Worm (Caenorhabditis elegans) whole organism, young adult: ENCODE results near the gene lec-3.
A peak's percentile ranks its signal among the peaks of the same experiment; 100 is the strongest.
"Not testable (repeated sequence)": the region's sequence is repeated elsewhere in the genome, so short reads cannot be mapped to it uniquely, and the experiment has no call there.

Experiments
- B0019.2 ChIP-seq: fragments of 200-800 bp; sonication (Bioruptor generic); conservative IDR thresholded peaks from 2 replicates; pipeline ENCODE4 v1.3.6; 2022; ENCODE audit warnings: missing genetic modification reagents, missing genetic modification characterization, missing compliant biosample characterization
- C06A6.2 ChIP-seq: fragments of 200-800 bp; sonication (Bioruptor generic); conservative IDR thresholded peaks from 2 replicates; pipeline ENCODE4 v1.3.6; 2022; ENCODE audit warnings: missing genetic modification characterization, missing compliant biosample characterization
- C17E4.6 ChIP-seq: fragments of 200-800 bp; sonication (Bioruptor generic); IDR thresholded peaks from 2 replicates; pipeline ENCODE4 v1.3.6; 2022; ENCODE audit warnings: missing genetic modification reagents, missing genetic modification characterization, missing compliant biosample characterization
- D2030.7 ChIP-seq: fragments of 200-800 bp; sonication (Bioruptor generic); IDR thresholded peaks from 2 replicates; pipeline ENCODE4 v1.3.6; 2022; ENCODE audit warnings: missing genetic modification reagents, missing genetic modification characterization, missing compliant biosample characterization
- F33H1.4 ChIP-seq: fragments of 200-800 bp; sonication (Bioruptor generic); IDR thresholded peaks from 2 replicates; pipeline ENCODE4 v1.3.6; 2022; ENCODE audit warnings: missing genetic modification reagents, missing genetic modification characterization, missing compliant biosample characterization
- F37B4.10 ChIP-seq: fragments of 200-800 bp; sonication (Bioruptor generic); IDR thresholded peaks from 2 replicates; pipeline ENCODE4 v1.3.6; 2022; ENCODE audit warnings: missing genetic modification characterization, missing compliant biosample characterization
- F39B2.1 ChIP-seq: fragments of 200-800 bp; sonication (Bioruptor generic); IDR thresholded peaks from 2 replicates; pipeline ENCODE4 v1.3.6; 2022; ENCODE audit warnings: missing genetic modification reagents, missing genetic modification characterization, missing compliant biosample characterization
- F52B5.7 ChIP-seq: sonication (generic microtip); optimal IDR thresholded peaks from 2 replicates; lab custom pipeline; 2016; ENCODE audit warnings: mild to moderate bottlenecking, missing genetic modification characterization, missing compliant biosample characterization
- K11D2.4 ChIP-seq: fragments of 200-800 bp; sonication (Bioruptor generic); IDR thresholded peaks from 2 replicates; pipeline ENCODE4 v1.3.6; 2022; ENCODE audit warnings: missing genetic modification reagents, missing genetic modification characterization, missing compliant biosample characterization
- T07F8.4 ChIP-seq: sonication (generic microtip); optimal IDR thresholded peaks from 2 replicates; lab custom pipeline; 2016; ENCODE audit warnings: mild to moderate bottlenecking, missing genetic modification characterization, moderate library complexity, missing compliant biosample characterization
- Y95B8A.8 ChIP-seq: fragments of 200-800 bp; sonication (Bioruptor generic); IDR thresholded peaks from 2 replicates; pipeline ENCODE4 v1.3.6; 2022; ENCODE audit warnings: missing genetic modification reagents, missing genetic modification characterization, missing compliant biosample characterization
- aptf-2 ChIP-seq: fragments of 200-800 bp; sonication (Bioruptor generic); conservative IDR thresholded peaks from 2 replicates; pipeline ENCODE4 v1.3.6; 2022; ENCODE audit warnings: missing genetic modification reagents, missing genetic modification characterization, missing compliant biosample characterization
- attf-5 ChIP-seq: fragments of 200-800 bp; sonication (Bioruptor generic); optimal IDR thresholded peaks from 2 replicates; lab custom pipeline; 2018; ENCODE audit warnings: mild to moderate bottlenecking, missing genetic modification characterization, missing compliant biosample characterization
- attf-6 ChIP-seq: fragments of 200-800 bp; sonication (Bioruptor generic); IDR thresholded peaks from 2 replicates; pipeline ENCODE4 v1.3.6; 2022; ENCODE audit warnings: missing genetic modification reagents, missing genetic modification characterization, missing compliant biosample characterization
- bed-2 ChIP-seq: fragments of 200-800 bp; sonication (Bioruptor generic); IDR thresholded peaks from 2 replicates; pipeline ENCODE4 v1.3.6; 2022; ENCODE audit warnings: missing genetic modification reagents, missing genetic modification characterization, missing compliant biosample characterization
- cebp-2 ChIP-seq: fragments of 200-800 bp; sonication (Bioruptor generic); IDR thresholded peaks from 2 replicates; pipeline ENCODE4 v1.3.6; 2022; ENCODE audit warnings: missing genetic modification characterization, missing compliant biosample characterization
- ceh-100 ChIP-seq: fragments of 200-800 bp; sonication (Bioruptor generic); IDR thresholded peaks from 2 replicates; pipeline ENCODE4 v1.3.6; 2022; ENCODE audit warnings: missing genetic modification reagents, missing genetic modification characterization, missing compliant biosample characterization
- ceh-27 ChIP-seq: fragments of 200-800 bp; sonication (Bioruptor generic); optimal IDR thresholded peaks from 2 replicates; lab custom pipeline; 2018; ENCODE audit warnings: mild to moderate bottlenecking, missing genetic modification characterization, moderate library complexity, missing compliant biosample characterization
- ceh-40 ChIP-seq: fragments of 200-800 bp; sonication (Bioruptor generic); IDR thresholded peaks from 2 replicates; pipeline ENCODE4 v1.3.6; 2022; ENCODE audit warnings: missing genetic modification characterization, missing compliant biosample characterization
- die-1 ChIP-seq: sonication (generic microtip); optimal IDR thresholded peaks from 2 replicates; lab custom pipeline; 2016; ENCODE audit warnings: missing genotype, mild to moderate bottlenecking, missing genetic modification characterization, missing compliant biosample characterization
- dpff-1 ChIP-seq: sonication (generic microtip); optimal IDR thresholded peaks from 2 replicates; lab custom pipeline; 2017; ENCODE audit warnings: mild to moderate bottlenecking, missing genetic modification characterization, missing compliant biosample characterization
- egl-18 ChIP-seq: fragments of 200-800 bp; sonication (Bioruptor generic); IDR thresholded peaks from 2 replicates; pipeline ENCODE4 v1.3.6; 2022; ENCODE audit warnings: missing genetic modification reagents, missing genetic modification characterization, missing compliant biosample characterization
- egrh-3 ChIP-seq: fragments of 200-800 bp; sonication (Bioruptor generic); IDR thresholded peaks from 2 replicates; pipeline ENCODE4 v1.3.6; 2022; ENCODE audit warnings: missing genetic modification reagents, missing genetic modification characterization, missing compliant biosample characterization
- ekl-4 ChIP-seq: fragments of 200-800 bp; sonication (Bioruptor generic); IDR thresholded peaks from 2 replicates; pipeline ENCODE4 v1.3.6; 2022; ENCODE audit warnings: missing genetic modification reagents, missing genetic modification characterization, missing compliant biosample characterization
- hlh-26 ChIP-seq: fragments of 200-800 bp; sonication (Bioruptor generic); conservative IDR thresholded peaks from 2 replicates; pipeline ENCODE4 v1.3.6; 2022; ENCODE audit warnings: missing genetic modification reagents, missing genetic modification characterization, missing compliant biosample characterization
- hrde-1 ChIP-seq: sonication (generic microtip); optimal IDR thresholded peaks from 2 replicates; lab custom pipeline; 2016; ENCODE audit warnings: missing genetic modification characterization, mild to moderate bottlenecking, missing compliant biosample characterization, moderate library complexity, missing genotype, missing genetic modification reagents, borderline replicate concordance
- let-526 ChIP-seq: fragments of 200-800 bp; sonication (Bioruptor generic); IDR thresholded peaks from 2 replicates; pipeline ENCODE4 v1.3.6; 2022; ENCODE audit warnings: missing genetic modification reagents, missing genetic modification characterization, missing compliant biosample characterization
- let-607 ChIP-seq, 2 experiments: fragments of 200-800 bp in 1 of 2; sonication (Bioruptor generic) in 1 of 2; sonication (generic microtip) in 1 of 2; optimal IDR thresholded peaks; 2 replicates each; lab custom pipeline; 2016 to 2018; ENCODE audit warnings: mild to moderate bottlenecking in 2 of 2, missing compliant biosample characterization in 2 of 2, missing genetic modification characterization in 2 of 2, moderate library complexity in 2 of 2, missing genotype in 1 of 2
- madf-10 ChIP-seq: sonication (generic microtip); optimal IDR thresholded peaks from 2 replicates; lab custom pipeline; 2016; ENCODE audit warnings: mild to moderate bottlenecking, missing genetic modification characterization, missing compliant biosample characterization
- madf-3 ChIP-seq: fragments of 200-800 bp; sonication (Bioruptor generic); IDR thresholded peaks from 2 replicates; pipeline ENCODE4 v1.3.6; 2022; ENCODE audit warnings: missing genetic modification reagents, missing genetic modification characterization, missing compliant biosample characterization
- madf-6 ChIP-seq: fragments of 200-800 bp; sonication (Bioruptor generic); IDR thresholded peaks from 2 replicates; pipeline ENCODE4 v1.3.6; 2022; ENCODE audit warnings: missing genetic modification reagents, missing genetic modification characterization, missing compliant biosample characterization
- madf-8 ChIP-seq: fragments of 200-800 bp; sonication (Bioruptor generic); conservative IDR thresholded peaks from 2 replicates; pipeline ENCODE4 v1.3.6; 2022; ENCODE audit warnings: missing genetic modification reagents, missing genetic modification characterization, missing compliant biosample characterization
- nfyb-1 ChIP-seq: fragments of 200-800 bp; sonication (Bioruptor generic); IDR thresholded peaks from 2 replicates; pipeline ENCODE4 v1.3.6; 2022; ENCODE audit warnings: missing genetic modification reagents, missing genetic modification characterization, missing compliant biosample characterization
- nhr-120 ChIP-seq: fragments of 200-800 bp; sonication (Bioruptor generic); IDR thresholded peaks from 2 replicates; pipeline ENCODE4 v1.3.6; 2022; ENCODE audit warnings: missing genetic modification characterization, missing compliant biosample characterization
- pbrm-1 ChIP-seq: fragments of 200-800 bp; sonication (Bioruptor generic); IDR thresholded peaks from 2 replicates; pipeline ENCODE4 v1.3.6; 2022; ENCODE audit warnings: missing genetic modification reagents, missing genetic modification characterization, missing compliant biosample characterization
- repo-1 ChIP-seq: sonication (generic microtip); optimal IDR thresholded peaks from 2 replicates; lab custom pipeline; 2017; ENCODE audit warnings: mild to moderate bottlenecking, missing genetic modification characterization, missing compliant biosample characterization
- rpc-1 ChIP-seq, 2 experiments: fragments of 150-350 bp in 1 of 2; sonication (generic microtip) in 1 of 2; optimal IDR thresholded peaks; 2 replicates each; lab custom pipeline; 2014 to 2018; ENCODE audit warnings: missing biosample characterization in 1 of 2, missing genetic modification characterization in 1 of 2, missing genetic modification reagents in 1 of 2, missing genotype in 1 of 2
- snpc-4 ChIP-seq, 5 experiments: fragments of 150-350 bp in 1 of 5; sonication (generic microtip) in 4 of 5; optimal IDR thresholded peaks; 2 replicates each; lab custom pipeline; 2014 to 2018; ENCODE audit warnings: missing genetic modification characterization in 5 of 5, missing biosample characterization in 3 of 5, antibody characterized with exemption in 2 of 5, mild to moderate bottlenecking in 2 of 5, missing compliant biosample characterization in 2 of 5, missing genotype in 2 of 5, moderate library complexity in 2 of 5, missing genetic modification reagents in 1 of 5
- somi-1 ChIP-seq: fragments of 200-800 bp; sonication (Bioruptor generic); optimal IDR thresholded peaks from 2 replicates; lab custom pipeline; 2018; ENCODE audit warnings: mild to moderate bottlenecking, missing genetic modification characterization, missing compliant biosample characterization
- tbp1 ChIP-seq: fragments of 200-800 bp; sonication (Bioruptor generic); optimal IDR thresholded peaks from 2 replicates; lab custom pipeline; 2018; ENCODE audit warnings: mild to moderate bottlenecking, missing genetic modification characterization, missing compliant biosample characterization
- tlf-1 ChIP-seq: fragments of 200-800 bp; sonication (Bioruptor generic); optimal IDR thresholded peaks from 2 replicates; lab custom pipeline; 2018; ENCODE audit warnings: mild to moderate bottlenecking, missing genetic modification characterization, missing compliant biosample characterization
- xnd-1 ChIP-seq: sonication (generic microtip); optimal IDR thresholded peaks from 2 replicates; lab custom pipeline; 2016; ENCODE audit warnings: missing genotype, missing genetic modification reagents, missing genetic modification characterization, missing compliant biosample characterization
- ztf-18 ChIP-seq: sonication (generic microtip); optimal IDR thresholded peaks from 2 replicates; lab custom pipeline; 2016; ENCODE audit warnings: missing genotype, mild to moderate bottlenecking, missing genetic modification characterization, missing compliant biosample characterization
- ztf-6 ChIP-seq: fragments of 200-800 bp; sonication (Bioruptor generic); IDR thresholded peaks from 2 replicates; pipeline ENCODE4 v1.3.6; 2022; ENCODE audit warnings: missing genetic modification reagents, missing genetic modification characterization, missing compliant biosample characterization

Gene lec-3

DNA sequence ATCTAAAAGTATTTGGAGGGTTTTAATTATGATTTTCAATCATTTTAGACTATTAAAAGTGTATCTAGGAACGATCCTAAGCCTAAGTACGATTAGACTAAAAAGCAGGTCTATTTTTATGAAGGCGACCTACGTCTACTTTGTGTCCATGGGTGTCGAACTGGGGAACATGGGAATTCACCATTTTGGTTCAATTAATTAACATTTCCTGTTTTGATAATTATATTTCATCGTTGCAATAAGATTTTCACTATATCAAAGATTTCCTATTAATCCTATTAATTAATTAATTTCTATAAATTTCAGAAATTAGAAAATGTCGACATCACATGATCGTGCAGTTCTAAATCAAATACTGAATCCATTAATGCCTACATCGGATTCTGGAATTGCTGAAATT is 39.0 kb downstream of the lec-3 start, which contains the start of gene ttc-36:
ttc-36 (plus strand) TSS at position 301 of the 400 bp plus-strand sequence.
- TF ChIP-seq ceh-27 (GFP tag; lab: Kevin White, UChicago) (no peak), dpff-1 (tag; lab: Kevin White, UChicago) (no peak), Y95B8A.8 (GFP tag; lab: Robert Waterston, UW) (no peak), die-1 (tag; lab: Kevin White, UChicago) (no peak), ztf-18 (no peak), tlf-1 (GFP tag; lab: Kevin White, UChicago) (no peak), hrde-1 (no peak), F37B4.10 (GFP tag; lab: Robert Waterston, UW) (no peak), hlh-26 (GFP tag; lab: Robert Waterston, UW) (no peak), cebp-2 (GFP tag; lab: Robert Waterston, UW) (no peak)
- TF ChIP-seq, all 124 proteins: peak for 0

- peak; percentile 97 for TF ChIP-seq F37B4.10 (GFP tag; lab: Robert Waterston, UW)
- TF ChIP-seq K11D2.4 = peak; percentile 98
- TF ChIP-seq let-526 (GFP tag; lab: Robert Waterston, UW) = peak; percentile 99
- peak; percentile 99 for TF ChIP-seq ekl-4 (GFP tag; lab: Robert Waterston, UW)
- peak; percentile 38 for TF ChIP-seq rpc-1 (optimal IDR thresholded peaks at IDR 0.05; lab: Kevin White, UChicago)
- TF ChIP-seq rpc-1 (tag; optimal IDR thresholded peaks at IDR 0.05; lab: Kevin White, UChicago); snpc-4 (GFP tag; optimal IDR thresholded peaks at IDR 0.05; lab: Kevin White, UChicago): not testable (repeated sequence)
- TF ChIP-seq Y95B8A.8 (GFP tag; lab: Robert Waterston, UW) = peak; percentile 99
- peak; percentile 99 for TF ChIP-seq bed-2
- peak; percentile 96 for TF ChIP-seq B0019.2
- peak; percentile 28 for TF ChIP-seq F52B5.7 (tag; lab: Kevin White, UChicago)
- TF ChIP-seq madf-8 (GFP tag; lab: Robert Waterston, UW) = peak; percentile 91
- peak; percentile 60 for TF ChIP-seq tbp1
- peak; percentile 95 for TF ChIP-seq madf-3
- TF ChIP-seq repo-1 = peak; percentile 7
- TF ChIP-seq somi-1 (GFP tag; lab: Kevin White, UChicago) = peak; percentile 36
- TF ChIP-seq egrh-3 (GFP tag; lab: Robert Waterston, UW) = peak; percentile 90
- peak; percentile 99 for TF ChIP-seq pbrm-1 (GFP tag; lab: Robert Waterston, UW)
- peak; percentile 100 for TF ChIP-seq C06A6.2
- peak; percentile 96 for TF ChIP-seq egl-18 (GFP tag; lab: Robert Waterston, UW)
- TF ChIP-seq madf-6 (GFP tag; lab: Robert Waterston, UW) = peak; percentile 95
- peak; percentile 96 for TF ChIP-seq ztf-6 (GFP tag; lab: Robert Waterston, UW)
- peak; percentile 80 for TF ChIP-seq F39B2.1 (GFP tag; lab: Robert Waterston, UW)
- TF ChIP-seq F33H1.4 (GFP tag; lab: Robert Waterston, UW) = peak; percentile 88
- TF ChIP-seq madf-10 (tag; lab: Kevin White, UChicago) = peak; percentile 62
- TF ChIP-seq nhr-120 (GFP tag; lab: Robert Waterston, UW) = 0 out of 2 replicates have a peak, but pooled peaks have one; percentile 57
- peak; percentile 100 for TF ChIP-seq ceh-100 (GFP tag; lab: Robert Waterston, UW)
- TF ChIP-seq nfyb-1 (GFP tag; lab: Robert Waterston, UW) = peak; percentile 98
- TF ChIP-seq attf-6 = peak; percentile 88
- peak; percentile 73; the same call in 1 of the 2 replicates for TF ChIP-seq ceh-40 (GFP tag; lab: Robert Waterston, UW)
- TF ChIP-seq attf-5 (GFP tag; lab: Kevin White, UChicago) = peak; percentile 94
- TF ChIP-seq xnd-1 (tag; lab: Kevin White, UChicago) = peak; percentile 16
- peak in 3 of 4 experiments; percentile 28 to 58 (median 32) for TF ChIP-seq snpc-4 (tag; optimal IDR thresholded peaks at IDR 0.05; lab: Kevin White, UChicago)
- peak; percentile 37 for TF ChIP-seq T07F8.4
- peak; percentile 50 to 54 for TF ChIP-seq let-607 (tag; optimal IDR thresholded peaks at IDR 0.05; lab: Kevin White, UChicago)
- TF ChIP-seq aptf-2 (GFP tag; lab: Robert Waterston, UW) = peak; percentile 97
- peak; percentile 99 for TF ChIP-seq D2030.7
- TF ChIP-seq C17E4.6 (GFP tag; lab: Robert Waterston, UW) = peak; percentile 99
These were observed 42.4 kb downstream of the lec-3 start, which contains the start of gene mtcu-2 for ce11 chrII:10033163-10033871. Gene mtcu-2, minus strand, starts transcription at chrII:10033213.
